Fruit fly (Drosophila melanogaster) whole organism, embryonic: ENCODE results near the gene CG7889.

Experiments
- Bdp1 ChIP-seq: fragments of 200-800 bp; sonication (Bioruptor generic); optimal IDR thresholded peaks from 3 replicates; lab custom pipeline; 2016; ENCODE audit warnings: missing biosample characterization, missing genetic modification characterization
- Blimp-1 ChIP-seq: fragments of 200-800 bp; sonication (Bioruptor generic); optimal IDR thresholded peaks from 3 replicates; lab custom pipeline; 2018; ENCODE audit warnings: missing biosample characterization, missing genetic modification characterization, mild to moderate bottlenecking, moderate library complexity, missing genetic modification reagents
- CG10267 ChIP-seq: fragments of 200-800 bp; sonication (Bioruptor generic); optimal IDR thresholded peaks from 2 replicates; lab custom pipeline; 2018; ENCODE audit warnings: missing biosample characterization, mild to moderate bottlenecking, missing genetic modification characterization, moderate library complexity
- CG10979 ChIP-seq: fragments of 200-800 bp; sonication (Bioruptor generic); optimal IDR thresholded peaks from 2 replicates; lab custom pipeline; 2018; ENCODE audit warnings: missing biosample characterization, mild to moderate bottlenecking, missing genetic modification characterization, moderate library complexity
- CG11695 ChIP-seq: fragments of 200-800 bp; sonication (Bioruptor generic); IDR thresholded peaks from 3 replicates; pipeline ENCODE4 v1.3.6; 2022; ENCODE audit warnings: missing biosample characterization, missing genetic modification characterization
- CG11696 ChIP-seq: fragments of 200-800 bp; sonication (Bioruptor generic); IDR thresholded peaks from 2 replicates; pipeline ENCODE4 v1.3.6; 2022; ENCODE audit warnings: missing biosample characterization, missing genetic modification characterization
- CG12391 ChIP-seq: fragments of 200-800 bp; sonication (Bioruptor generic); optimal IDR thresholded peaks from 3 replicates; lab custom pipeline; 2018; ENCODE audit warnings: missing biosample characterization, mild to moderate bottlenecking, missing genetic modification characterization, moderate library complexity
- CG14014 ChIP-seq: fragments of 200-800 bp; sonication (Bioruptor generic); IDR thresholded peaks from 2 replicates; pipeline ENCODE4 v1.3.6; 2022; ENCODE audit warnings: missing biosample characterization, missing genetic modification characterization
- CG15073 ChIP-seq: fragments of 200-800 bp; sonication (Bioruptor generic); optimal IDR thresholded peaks from 2 replicates; lab custom pipeline; 2016; ENCODE audit warnings: missing biosample characterization, missing genetic modification characterization
- CG16813 ChIP-seq: fragments of 200-800 bp; sonication (Bioruptor generic); IDR thresholded peaks from 3 replicates; pipeline ENCODE4 v1.3.6; 2022; ENCODE audit warnings: missing biosample characterization, missing genetic modification characterization; ENCODE audit not compliant: partially characterized antibody
- CG16815 ChIP-seq: fragments of 200-800 bp; sonication (Bioruptor generic); optimal IDR thresholded peaks from 3 replicates; lab custom pipeline; 2017; ENCODE audit warnings: missing biosample characterization, mild to moderate bottlenecking, missing genetic modification characterization
- CG1792 ChIP-seq: fragments of 200-800 bp; sonication (Bioruptor generic); optimal IDR thresholded peaks from 2 replicates; lab custom pipeline; 2016; ENCODE audit warnings: missing biosample characterization, missing genetic modification characterization
- CG1832 ChIP-seq: fragments of 200-800 bp; sonication (Bioruptor generic); optimal IDR thresholded peaks from 2 replicates; lab custom pipeline; 2017; ENCODE audit warnings: missing biosample characterization, mild to moderate bottlenecking, missing genetic modification characterization, inconsistent platforms
- CG18599 ChIP-seq: fragments of 200-800 bp; sonication (Bioruptor generic); optimal IDR thresholded peaks from 3 replicates; lab custom pipeline; 2017; ENCODE audit warnings: missing biosample characterization, missing genetic modification characterization, mild to moderate bottlenecking, moderate library complexity, missing genetic modification reagents
- CG2116 ChIP-seq: fragments of 200-800 bp; sonication (Bioruptor generic); optimal IDR thresholded peaks from 3 replicates; lab custom pipeline; 2018; ENCODE audit warnings: missing biosample characterization, mild to moderate bottlenecking, missing genetic modification characterization
- CG30403 ChIP-seq: fragments of 200-800 bp; sonication (Bioruptor generic); optimal IDR thresholded peaks from 3 replicates; lab custom pipeline; 2016; ENCODE audit warnings: missing biosample characterization, missing genetic modification characterization
- CG32532 ChIP-seq: fragments of 200-800 bp; sonication (Bioruptor generic); IDR thresholded peaks from 2 replicates; pipeline ENCODE4 v1.3.6; 2022; ENCODE audit warnings: missing biosample characterization, missing genetic modification characterization
- CG6272 ChIP-seq: fragments of 200-800 bp; sonication (Bioruptor generic); IDR thresholded peaks from 2 replicates; pipeline ENCODE4 v1.3.6; 2022; ENCODE audit warnings: missing biosample characterization, missing genetic modification characterization
- CG7372 ChIP-seq: fragments of 200-800 bp; sonication (Bioruptor generic); IDR thresholded peaks from 2 replicates; pipeline ENCODE4 v1.3.6; 2022; ENCODE audit warnings: missing biosample characterization, missing genetic modification characterization
- CG8281 ChIP-seq: fragments of 200-800 bp; sonication (Bioruptor generic); optimal IDR thresholded peaks from 2 replicates; lab custom pipeline; 2018; ENCODE audit warnings: missing biosample characterization, mild to moderate bottlenecking, missing genetic modification characterization, moderate library complexity
- D ChIP-seq, 2 experiments: fragments of 200-800 bp in 1 of 2; fragments of >200 bp in 1 of 2; sonication (Bioruptor generic) in 1 of 2; optimal IDR thresholded peaks; 2 replicates in 1 of 2; 3 replicates in 1 of 2; lab custom pipeline; 2017; ENCODE audit warnings: mild to moderate bottlenecking in 1 of 2, missing biosample characterization in 1 of 2, missing genetic modification characterization in 1 of 2, missing genetic modification reagents in 1 of 2
- D19A ChIP-seq: fragments of 200-800 bp; optimal IDR thresholded peaks from 3 replicates; lab custom pipeline; 2019; ENCODE audit warnings: missing biosample characterization, mild to moderate bottlenecking, missing genetic modification characterization, moderate library complexity
- Dbx ChIP-seq: fragments of 200-800 bp; sonication (Bioruptor generic); IDR thresholded peaks from 3 replicates; pipeline ENCODE4 v1.3.6; 2022; ENCODE audit warnings: missing biosample characterization, missing genetic modification characterization
- Eip74EF ChIP-seq, 2 experiments: fragments of 200-800 bp in 1 of 2; fragments of >200 bp in 1 of 2; sonication (Bioruptor generic) in 1 of 2; optimal IDR thresholded peaks; 2 replicates each; lab custom pipeline; 2017 to 2019; ENCODE audit warnings: missing biosample characterization in 2 of 2, missing genetic modification characterization in 2 of 2, mild to moderate bottlenecking in 1 of 2, moderate library complexity in 1 of 2
- Fer3 ChIP-seq: fragments of 200-800 bp; sonication (Bioruptor generic); optimal IDR thresholded peaks from 2 replicates; lab custom pipeline; 2018; ENCODE audit warnings: missing biosample characterization, mild to moderate bottlenecking, missing genetic modification characterization, moderate library complexity
- Mad ChIP-seq: fragments of 200-800 bp; sonication (Bioruptor generic); optimal IDR thresholded peaks from 2 replicates; lab custom pipeline; 2016; ENCODE audit warnings: missing biosample characterization, missing genetic modification characterization
- Med ChIP-seq: fragments of 200-800 bp; sonication (Bioruptor generic); peaks from one replicate; lab custom pipeline; 2016; ENCODE audit warnings: missing biosample characterization, missing genetic modification characterization, mild to moderate bottlenecking, inconsistent platforms, moderate library complexity
- NC2β ChIP-seq: fragments of 200-800 bp; sonication (Bioruptor generic); optimal IDR thresholded peaks from 2 replicates; lab custom pipeline; 2016; ENCODE audit warnings: missing biosample characterization, missing genetic modification characterization
- Nf-YB ChIP-seq: fragments of 200-800 bp; sonication (Bioruptor generic); optimal IDR thresholded peaks from 3 replicates; lab custom pipeline; 2019; ENCODE audit warnings: missing biosample characterization, mild to moderate bottlenecking, missing genetic modification characterization, moderate library complexity
- TFAM ChIP-seq: fragments of 200-800 bp; sonication (Bioruptor generic); optimal IDR thresholded peaks from 2 replicates; lab custom pipeline; 2017; ENCODE audit warnings: missing biosample characterization, missing genetic modification characterization, inconsistent platforms
- Trl ChIP-seq, 3 experiments: fragments of >200 bp in 2 of 3; fragments of 200-800 bp in 1 of 3; sonication (Bioruptor generic) in 1 of 3; optimal IDR thresholded peaks; 2 replicates in 1 of 3; 3 replicates in 2 of 3; lab custom pipeline; 2016 to 2017; ENCODE audit warnings: missing biosample characterization in 1 of 3, missing genetic modification characterization in 1 of 3
- cato ChIP-seq: fragments of 200-800 bp; sonication (Bioruptor generic); optimal IDR thresholded peaks from 2 replicates; lab custom pipeline; 2016; ENCODE audit warnings: missing biosample characterization, missing genetic modification characterization, borderline replicate concordance
- cg ChIP-seq: fragments of 200-800 bp; sonication (Bioruptor generic); optimal IDR thresholded peaks from 3 replicates; lab custom pipeline; 2019; ENCODE audit warnings: missing biosample characterization, mild to moderate bottlenecking, missing genetic modification characterization, moderate library complexity
- eyg ChIP-seq: fragments of 200-800 bp; sonication (Bioruptor generic); optimal IDR thresholded peaks from 3 replicates; lab custom pipeline; 2016; ENCODE audit warnings: missing biosample characterization, missing genetic modification characterization
- grau ChIP-seq: fragments of 200-800 bp; optimal IDR thresholded peaks from 3 replicates; lab custom pipeline; 2019; ENCODE audit warnings: missing biosample characterization, mild to moderate bottlenecking, missing genetic modification characterization, moderate library complexity
- her ChIP-seq: fragments of 200-800 bp; sonication (Bioruptor generic); optimal IDR thresholded peaks from 2 replicates; lab custom pipeline; 2016; ENCODE audit warnings: missing biosample characterization, missing genetic modification characterization
- run ChIP-seq: fragments of 200-800 bp; sonication (Bioruptor generic); optimal IDR thresholded peaks from 3 replicates; lab custom pipeline; 2018; ENCODE audit warnings: missing biosample characterization, mild to moderate bottlenecking, missing genetic modification characterization
- sd ChIP-seq: fragments of 200-800 bp; sonication (Bioruptor generic); optimal IDR thresholded peaks from 3 replicates; lab custom pipeline; 2018; ENCODE audit warnings: missing biosample characterization, mild to moderate bottlenecking, missing genetic modification characterization, moderate library complexity
- sim ChIP-seq: fragments of 200-800 bp; sonication (Bioruptor generic); IDR thresholded peaks from 2 replicates; pipeline ENCODE4 v1.3.6; 2022; ENCODE audit warnings: missing biosample characterization, missing genetic modification characterization
- tap ChIP-seq: fragments of 200-800 bp; optimal IDR thresholded peaks from 3 replicates; lab custom pipeline; 2019; ENCODE audit warnings: missing biosample characterization, mild to moderate bottlenecking, missing genetic modification characterization, moderate library complexity
- trem ChIP-seq: fragments of 200-800 bp; optimal IDR thresholded peaks from 3 replicates; lab custom pipeline; 2019; ENCODE audit warnings: missing biosample characterization, mild to moderate bottlenecking, missing genetic modification characterization, moderate library complexity
- vvl ChIP-seq: fragments of 200-800 bp; sonication (Bioruptor generic); IDR thresholded peaks from 2 replicates; pipeline ENCODE4 v1.3.6; 2022; ENCODE audit warnings: missing biosample characterization, missing genetic modification characterization
- zf30C ChIP-seq: fragments of 200-800 bp; sonication (Bioruptor generic); optimal IDR thresholded peaks from 3 replicates; lab custom pipeline; 2018; ENCODE audit warnings: missing biosample characterization, mild to moderate bottlenecking, missing genetic modification characterization

The CG7889 gene

DNA sequence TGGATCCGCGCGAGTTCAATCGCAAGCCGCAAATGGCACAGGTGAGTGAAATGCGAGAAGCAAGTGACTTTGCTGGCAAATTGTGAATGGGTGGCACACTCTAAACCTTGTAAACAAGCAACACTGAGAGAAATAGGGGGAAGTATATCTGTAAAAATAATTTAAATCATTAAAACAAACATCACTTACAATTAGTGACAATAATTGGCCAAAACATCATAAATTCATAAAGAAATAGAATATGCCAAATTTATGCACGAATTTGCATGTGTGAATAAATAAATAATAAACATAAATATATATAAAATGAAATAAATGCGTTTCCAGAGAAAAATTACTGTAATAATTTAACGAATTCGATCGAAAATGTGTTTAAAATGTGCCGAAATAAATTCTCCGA, 19.1 kb downstream of the CG7889 start (continued):
- peak; percentile 11; the same call in 1 of the 2 replicates for TF ChIP-seq CG32532 (GFP tag; lab: Robert Waterston, UW)
- peak; percentile 16 for TF ChIP-seq Blimp-1 (GFP tag; lab: Kevin White, UChicago)
- TF ChIP-seq CG12391 (tag; lab: Kevin White, UChicago): peak; percentile 32
- TF ChIP-seq run: no peak
- TF ChIP-seq CG1792: no peak
- TF ChIP-seq vvl (GFP tag; lab: Robert Waterston, UW): peak; percentile 20; the same call in 1 of the 2 replicates
- TF ChIP-seq CG16815: no peak
- no peak for TF ChIP-seq CG1832 (GFP tag; lab: Kevin White, UChicago)
- TF ChIP-seq Bdp1 (GFP tag; lab: Kevin White, UChicago): no peak
- TF ChIP-seq Nf-YB (GFP tag; lab: Kevin White, UChicago): no peak
- TF ChIP-seq Eip74EF (GFP tag; optimal IDR thresholded peaks at IDR 0.05; lab: Kevin White, UChicago): no peak
- peak; percentile 41 for TF ChIP-seq D19A (tag; lab: Kevin White, UChicago)
- no peak for TF ChIP-seq CG7372
- peak; percentile 14 for TF ChIP-seq zf30C
- no peak for TF ChIP-seq tap (tag; lab: Kevin White, UChicago)
- no peak for TF ChIP-seq trem (tag; lab: Kevin White, UChicago)
- TF ChIP-seq CG18599 (GFP tag; lab: Kevin White, UChicago): no peak
- TF ChIP-seq Fer3 (tag; lab: Kevin White, UChicago): peak; percentile 13
- TF ChIP-seq CG16813: no peak
- no peak for TF ChIP-seq cato (GFP tag; lab: Kevin White, UChicago)
- no peak for TF ChIP-seq D (optimal IDR thresholded peaks at IDR 0.05; lab: Kevin White, UChicago)
- TF ChIP-seq D (GFP tag; optimal IDR thresholded peaks at IDR 0.05; lab: Kevin White, UChicago): no peak
- no peak for TF ChIP-seq her (GFP tag; lab: Kevin White, UChicago)
- no peak for TF ChIP-seq CG15073 (GFP tag; lab: Kevin White, UChicago)
- no peak for TF ChIP-seq TFAM (GFP tag; lab: Kevin White, UChicago)
- TF ChIP-seq CG6272 (GFP tag; lab: Robert Waterston, UW): no peak
- no peak for TF ChIP-seq CG11696 (GFP tag; lab: Robert Waterston, UW)
- no peak for TF ChIP-seq Dbx
- TF ChIP-seq CG14014 (GFP tag; lab: Robert Waterston, UW): no peak
- peak; percentile 25 for TF ChIP-seq CG10979 (tag; lab: Kevin White, UChicago)
- TF ChIP-seq eyg (GFP tag; lab: Kevin White, UChicago): no peak
- TF ChIP-seq grau (tag; lab: Kevin White, UChicago): peak; percentile 6
- peak; percentile 2 for TF ChIP-seq CG10267
- TF ChIP-seq CG30403: no peak
- TF ChIP-seq CG8281: no peak
- TF ChIP-seq CG11695 (GFP tag; lab: Robert Waterston, UW): peak; percentile 43; the same call in 1 of the 3 replicates
- TF ChIP-seq Mad (GFP tag; lab: Kevin White, UChicago): no peak

DNA sequence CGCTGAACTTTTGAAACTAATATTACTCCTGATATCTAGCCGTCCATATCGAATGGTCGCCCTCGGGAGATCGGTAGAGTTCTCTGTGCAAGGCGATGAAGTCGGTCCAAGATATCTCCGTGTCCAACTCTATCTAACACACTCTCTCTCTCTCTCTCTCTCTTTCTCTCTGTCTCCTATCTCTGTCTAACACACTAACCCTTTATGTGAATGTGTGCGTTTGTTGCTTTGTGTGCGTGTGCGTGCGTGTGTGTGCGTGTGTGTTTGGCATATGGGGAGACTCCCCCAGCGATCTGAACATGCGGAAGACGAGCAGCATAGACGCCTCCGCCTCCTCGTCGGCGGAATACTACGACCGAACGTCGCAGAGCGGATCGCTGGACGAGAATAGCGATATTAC, 21.0 kb downstream of the CG7889 start:
- TF ChIP-seq cg (peak; percentile 91), CG1832 (GFP tag; lab: Kevin White, UChicago) (peak; percentile 66), Trl (optimal IDR thresholded peaks at IDR 0.05; lab: Kevin White, UChicago) (peak in 1 of 2 experiments; percentile 43), Trl (GFP tag; optimal IDR thresholded peaks at IDR 0.05; lab: Kevin White, UChicago) (no peak), sim (no peak), NC2β (no peak), CG2116 (GFP tag; lab: Kevin White, UChicago) (no peak), TFAM (GFP tag; lab: Kevin White, UChicago) (no peak), Med (GFP tag; lab: Kevin White, UChicago) (peak; percentile 23), sd (tag; lab: Kevin White, UChicago) (no peak)
